Worm (Caenorhabditis elegans) whole organism, early embryonic: ENCODE results near the gene nlp-43.

Experiments used
- B0310.2 ChIP-seq: sonication (generic microtip); optimal IDR thresholded peaks from 2 replicates; lab custom pipeline; 2016; ENCODE audit warnings: mild to moderate bottlenecking, missing genetic modification characterization, missing compliant biosample characterization
- F13C5.2 ChIP-seq: sonication (generic microtip); optimal IDR thresholded peaks from 2 replicates; lab custom pipeline; 2017; ENCODE audit warnings: mild to moderate bottlenecking, missing genetic modification characterization, inconsistent platforms, missing compliant biosample characterization
- aly-1 ChIP-seq: sonication (generic microtip); optimal IDR thresholded peaks from 2 replicates; lab custom pipeline; 2016; ENCODE audit warnings: missing genetic modification characterization, missing compliant biosample characterization
- ama-1 ChIP-seq: fragments of 150-350 bp; optimal IDR thresholded peaks from 2 replicates; lab custom pipeline; 2014
- ceh-13 ChIP-seq: fragments of 200-800 bp; sonication (Bioruptor generic); optimal IDR thresholded peaks from 2 replicates; lab custom pipeline; 2018; ENCODE audit warnings: mild to moderate bottlenecking, missing genetic modification characterization, missing compliant biosample characterization
- ceh-36 ChIP-seq: sonication (generic microtip); optimal IDR thresholded peaks from 2 replicates; lab custom pipeline; 2016; ENCODE audit warnings: missing genetic modification characterization, inconsistent platforms, missing compliant biosample characterization
- ets-7 ChIP-seq: sonication (generic microtip); optimal IDR thresholded peaks from 2 replicates; lab custom pipeline; 2016; ENCODE audit warnings: missing genotype, missing genetic modification characterization, missing compliant biosample characterization
- flt-1 ChIP-seq: fragments of 200-800 bp; sonication (Bioruptor generic); IDR thresholded peaks from 2 replicates; pipeline ENCODE4 v1.3.6; 2022; ENCODE audit warnings: missing genetic modification characterization, missing compliant biosample characterization
- hmbx-1 ChIP-seq: sonication (generic microtip); optimal IDR thresholded peaks from 2 replicates; lab custom pipeline; 2016; ENCODE audit warnings: mild to moderate bottlenecking, missing genetic modification characterization, missing compliant biosample characterization
- hmg-4 ChIP-seq: fragments of 200-800 bp; sonication (Bioruptor generic); optimal IDR thresholded peaks from 2 replicates; lab custom pipeline; 2018; ENCODE audit warnings: mild to moderate bottlenecking, missing genetic modification characterization, missing compliant biosample characterization
- hnd-1 ChIP-seq: sonication (generic microtip); optimal IDR thresholded peaks from 2 replicates; lab custom pipeline; 2016; ENCODE audit warnings: missing genetic modification characterization, missing compliant biosample characterization
- pes-1 ChIP-seq: fragments of 200-800 bp; sonication (Bioruptor generic); IDR thresholded peaks from 2 replicates; pipeline ENCODE4 v1.3.6; 2022; ENCODE audit warnings: missing genetic modification reagents, missing genetic modification characterization, missing compliant biosample characterization
- scrt-1 ChIP-seq: fragments of 200-800 bp; sonication (Bioruptor generic); IDR thresholded peaks from 2 replicates; pipeline ENCODE4 v1.3.6; 2022; ENCODE audit warnings: missing genetic modification characterization, missing compliant biosample characterization
- sea-1 ChIP-seq: fragments of 200-800 bp; sonication (Bioruptor generic); conservative IDR thresholded peaks from 2 replicates; pipeline ENCODE4 v1.3.6; 2022; ENCODE audit warnings: missing genetic modification characterization, missing compliant biosample characterization
- tbx-11 ChIP-seq: fragments of 200-800 bp; sonication (Bioruptor generic); IDR thresholded peaks from 2 replicates; pipeline ENCODE4 v1.3.6; 2022; ENCODE audit warnings: missing genetic modification characterization, missing compliant biosample characterization
- tbx-37 ChIP-seq: fragments of 200-800 bp; sonication (Bioruptor generic); conservative IDR thresholded peaks from 2 replicates; pipeline ENCODE4 v1.3.6; 2022; ENCODE audit warnings: missing genetic modification reagents, missing genetic modification characterization, missing compliant biosample characterization
- tra-4 ChIP-seq: sonication (generic microtip); optimal IDR thresholded peaks from 2 replicates; lab custom pipeline; 2017; ENCODE audit warnings: missing genetic modification characterization, missing compliant biosample characterization

The nlp-43 gene

DNA sequence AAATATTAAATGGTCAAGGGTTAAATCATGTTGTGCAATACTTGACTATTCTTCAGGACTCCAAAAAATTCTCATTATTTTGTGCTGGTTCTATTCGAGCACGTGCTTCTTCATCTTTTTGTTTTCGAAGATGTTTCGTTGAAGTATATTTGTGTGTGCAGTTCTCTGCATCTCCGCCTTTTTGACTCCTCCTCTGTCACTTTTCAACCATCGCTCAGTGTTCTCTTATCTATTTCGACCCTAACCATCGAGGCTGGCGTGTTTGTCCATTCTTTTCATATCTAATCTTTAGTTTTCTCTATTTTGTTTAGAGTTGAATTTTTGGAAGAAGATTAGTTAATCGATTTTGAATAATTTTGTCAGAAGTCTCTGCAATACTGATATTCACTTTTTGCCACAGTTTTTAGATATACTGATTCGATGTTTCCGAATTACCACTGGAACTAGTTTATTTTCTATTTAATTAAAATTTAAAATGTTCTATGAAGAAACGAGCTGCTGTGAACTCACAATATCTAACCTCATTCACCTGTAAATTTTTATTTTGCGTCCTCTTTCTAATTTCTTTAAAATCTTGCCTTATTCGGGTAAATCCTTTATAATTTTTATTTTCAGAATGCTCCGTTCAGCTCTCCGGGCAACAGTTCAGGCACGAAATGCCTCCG is 35.1 kb downstream of the nlp-43 start, which contains the start of gene alh-1:
alh-1 (plus strand) TSS at position 615 of the 665 bp plus-strand sequence.
- TF ChIP-seq pes-1 (GFP tag; lab: Robert Waterston, UW) (no peak), tbx-11 (GFP tag; lab: Robert Waterston, UW) (no peak), B0310.2 (tag; lab: Kevin White, UChicago) (no peak), F13C5.2 (tag; lab: Kevin White, UChicago) (no peak), aly-1 (tag; lab: Kevin White, UChicago) (no peak), flt-1 (no peak), ama-1 (lab: Kevin White, UChicago) (no peak)

DNA sequence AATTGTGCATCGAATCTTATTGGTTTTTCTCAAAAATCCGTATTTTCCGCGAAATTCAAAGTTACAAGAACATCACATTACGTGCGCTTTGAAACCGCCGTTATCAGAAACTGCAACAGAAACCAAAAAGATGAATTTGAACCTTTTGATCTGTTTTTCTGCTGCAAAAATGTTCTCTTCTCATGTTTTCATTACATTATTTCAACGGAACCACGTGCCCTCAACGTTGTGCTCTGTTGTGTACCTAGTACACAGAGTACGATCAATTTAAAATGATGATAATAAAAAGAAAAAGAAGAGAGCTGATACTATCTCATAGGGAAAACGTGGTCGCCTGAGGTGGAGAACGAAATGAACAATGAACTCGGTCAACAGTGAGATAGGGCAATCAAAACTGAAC is 35.9 kb downstream of the nlp-43 start:
- TF ChIP-seq flt-1 (no peak), ama-1 (lab: Kevin White, UChicago) (no peak)

DNA sequence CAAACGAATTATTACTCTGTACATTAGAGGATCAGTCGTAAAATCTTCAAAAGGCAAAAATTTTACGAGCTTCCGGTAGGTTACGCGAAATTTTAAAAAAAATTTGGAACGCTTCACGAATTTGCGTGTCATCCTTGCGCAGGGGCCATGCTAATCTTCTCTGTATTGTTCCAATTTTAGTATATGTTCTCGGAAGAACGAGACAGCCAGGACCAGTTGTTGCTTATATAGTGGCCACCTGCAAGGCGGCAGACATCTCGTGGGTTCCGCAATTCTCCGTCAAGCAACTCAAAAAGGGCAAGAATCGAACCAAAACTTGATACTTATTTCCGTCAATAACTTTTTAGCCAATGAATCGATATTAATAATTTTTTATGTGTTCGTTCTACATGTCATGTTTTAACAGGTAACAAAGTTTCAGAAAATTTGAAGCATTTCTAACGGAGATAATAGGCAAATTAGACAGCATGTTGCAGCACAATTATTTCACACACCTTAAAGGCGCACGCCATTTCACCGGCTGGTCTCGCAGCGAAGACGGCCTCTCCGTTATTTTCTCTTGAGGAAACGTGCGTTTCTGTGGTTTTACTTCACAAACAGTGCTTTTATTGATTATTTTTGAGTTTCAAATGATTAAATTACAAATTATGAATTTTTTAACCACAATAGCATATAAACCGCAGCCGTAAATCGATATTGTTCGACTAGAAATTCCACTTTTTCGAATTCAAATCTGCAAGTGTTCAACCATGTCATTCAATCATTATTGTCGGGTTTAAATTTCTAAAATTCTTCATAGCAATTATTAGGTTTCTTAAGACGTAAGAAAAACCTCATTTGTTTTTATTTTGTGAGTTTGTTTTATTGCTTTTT is 38.7 kb downstream of the nlp-43 start:
- peak; percentile 79 for TF ChIP-seq scrt-1 (GFP tag; lab: Robert Waterston, UW)
- peak; percentile 70 for TF ChIP-seq F13C5.2 (tag; lab: Kevin White, UChicago)
- peak; percentile 65 for TF ChIP-seq hnd-1 (tag; lab: Kevin White, UChicago)
- TF ChIP-seq sea-1 = peak; percentile 90
- TF ChIP-seq tra-4 (tag; lab: Kevin White, UChicago) = peak; percentile 53
- TF ChIP-seq ceh-13 = peak; percentile 24
- no peak for TF ChIP-seq hmbx-1 (tag; lab: Kevin White, UChicago)
- peak; percentile 65 for TF ChIP-seq tbx-37 (GFP tag; lab: Robert Waterston, UW)
- TF ChIP-seq aly-1 (tag; lab: Kevin White, UChicago) = no peak
- TF ChIP-seq flt-1 = peak; percentile 75
- no peak for TF ChIP-seq ama-1 (lab: Kevin White, UChicago)
- TF ChIP-seq ceh-36 = peak; percentile 81
- peak; percentile 85 for TF ChIP-seq pes-1 (GFP tag; lab: Robert Waterston, UW)
- peak; percentile 82 for TF ChIP-seq tbx-11 (GFP tag; lab: Robert Waterston, UW)
- peak; percentile 84 for TF ChIP-seq hmg-4
- TF ChIP-seq B0310.2 (tag; lab: Kevin White, UChicago) = peak; percentile 74
- TF ChIP-seq ets-7 (tag; lab: Kevin White, UChicago) = peak; percentile 70

DNA sequence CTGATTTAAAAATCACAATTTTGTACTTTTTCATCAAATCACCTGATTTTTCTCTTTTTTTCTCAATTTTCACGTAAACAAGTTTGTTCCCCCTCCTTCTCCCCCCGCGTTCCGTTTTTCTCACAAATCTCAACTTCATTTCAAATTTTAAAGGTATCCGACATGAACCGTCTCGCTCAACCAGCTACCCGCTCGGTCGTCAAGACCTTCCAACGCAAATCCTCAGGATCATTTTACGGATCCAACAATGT is 39.3 kb downstream of the nlp-43 start, which contains the start of gene cox-6A:
cox-6A (plus strand) TSS at position 152 of the 251 bp plus-strand sequence.
- TF ChIP-seq aly-1 (tag; lab: Kevin White, UChicago) (no peak), ceh-13 (no peak), hmg-4 (no peak), F13C5.2 (tag; lab: Kevin White, UChicago) (no peak), tra-4 (tag; lab: Kevin White, UChicago) (no peak), ets-7 (tag; lab: Kevin White, UChicago) (no peak), ama-1 (lab: Kevin White, UChicago) (no peak), sea-1 (no peak), hmbx-1 (tag; lab: Kevin White, UChicago) (no peak), flt-1 (no peak)

DNA sequence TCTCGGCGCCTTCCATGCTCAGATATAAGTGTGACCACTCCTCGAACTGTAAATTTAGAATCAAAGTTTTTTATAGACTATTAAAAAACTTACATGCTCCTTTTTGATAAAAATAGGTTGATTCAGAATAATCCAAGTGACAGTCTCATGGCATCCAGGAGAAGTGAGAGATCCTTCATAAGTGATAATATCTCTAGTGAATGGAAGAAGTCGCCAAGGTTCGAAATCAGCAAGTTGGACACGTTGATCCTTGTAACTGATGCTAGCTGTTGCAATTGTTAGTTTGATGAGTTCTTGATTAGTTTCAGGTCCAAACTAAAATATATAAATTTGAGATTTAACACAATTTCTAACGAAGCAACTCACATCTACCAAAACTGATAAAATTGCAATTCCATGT is 41.1 kb downstream of the nlp-43 start:
- TF ChIP-seq ets-7 (tag; lab: Kevin White, UChicago) (no peak), B0310.2 (tag; lab: Kevin White, UChicago) (no peak), scrt-1 (GFP tag; lab: Robert Waterston, UW) (no peak), hmbx-1 (tag; lab: Kevin White, UChicago) (no peak), ceh-13 (no peak), ama-1 (lab: Kevin White, UChicago) (no peak), tra-4 (tag; lab: Kevin White, UChicago) (no peak), ceh-36 (no peak), tbx-37 (GFP tag; lab: Robert Waterston, UW) (no peak), sea-1 (no peak)

DNA sequence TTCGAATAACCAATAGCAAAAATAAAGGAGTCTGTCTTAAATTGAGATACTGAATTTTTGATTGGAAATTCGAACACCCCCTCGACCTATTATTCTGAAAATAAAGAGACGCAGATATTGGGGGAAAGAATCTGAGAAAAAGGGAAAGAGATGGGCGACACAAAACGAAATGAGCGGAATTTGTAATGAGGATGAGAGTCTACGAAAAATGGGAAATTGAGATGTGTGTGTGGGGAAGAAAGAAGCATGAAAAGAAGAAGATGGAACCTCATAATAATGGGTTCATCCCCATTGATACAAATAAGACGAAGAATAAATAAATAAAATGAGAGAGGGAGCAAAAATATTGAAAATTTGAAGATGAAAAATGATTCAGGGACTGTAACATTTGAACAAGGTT is 43.3 kb downstream of the nlp-43 start, which contains the start of gene cah-1:
cah-1 (minus strand) TSS at position 101 of the 400 bp plus-strand sequence.
- no peak for TF ChIP-seq F13C5.2 (tag; lab: Kevin White, UChicago)
- TF ChIP-seq hmbx-1 (tag; lab: Kevin White, UChicago) = no peak
- TF ChIP-seq tra-4 (tag; lab: Kevin White, UChicago) = no peak
- TF ChIP-seq ceh-36 = no peak
- TF ChIP-seq ets-7 (tag; lab: Kevin White, UChicago) = no peak
- no peak for TF ChIP-seq hmg-4
- no peak for TF ChIP-seq ceh-13
- TF ChIP-seq tbx-11 (GFP tag; lab: Robert Waterston, UW) = no peak
- no peak for TF ChIP-seq pes-1 (GFP tag; lab: Robert Waterston, UW)
- TF ChIP-seq scrt-1 (GFP tag; lab: Robert Waterston, UW) = no peak
- no peak for TF ChIP-seq tbx-37 (GFP tag; lab: Robert Waterston, UW)
- TF ChIP-seq flt-1 = no peak
- TF ChIP-seq aly-1 (tag; lab: Kevin White, UChicago) = no peak
- no peak for TF ChIP-seq ama-1 (lab: Kevin White, UChicago)
- no peak for TF ChIP-seq hnd-1 (tag; lab: Kevin White, UChicago)
- TF ChIP-seq sea-1 = no peak
- TF ChIP-seq B0310.2 (tag; lab: Kevin White, UChicago) = no peak

DNA sequence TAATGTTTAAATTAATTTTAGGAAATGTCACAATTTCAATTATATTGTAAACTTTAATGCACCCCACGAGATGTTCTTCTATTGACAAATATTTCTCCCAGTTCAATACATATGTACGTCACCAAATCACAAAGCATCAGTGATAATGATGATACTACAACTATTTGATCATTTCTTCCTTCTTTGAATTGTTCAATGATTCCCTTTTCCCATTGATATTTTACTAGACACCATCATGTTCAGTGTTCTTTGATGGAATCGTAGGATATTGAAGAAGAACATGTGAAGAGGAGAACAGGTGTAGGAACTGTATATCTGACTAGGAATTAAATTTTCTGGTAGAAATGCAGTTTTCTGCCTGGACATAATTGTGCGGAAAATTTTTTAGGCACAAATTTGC is 47.3 kb downstream of the nlp-43 start:
- TF ChIP-seq scrt-1 (GFP tag; lab: Robert Waterston, UW) = no peak
- TF ChIP-seq tra-4 (tag; lab: Kevin White, UChicago) = no peak
- TF ChIP-seq flt-1 = no peak
- TF ChIP-seq ceh-36 = no peak
- no peak for TF ChIP-seq ets-7 (tag; lab: Kevin White, UChicago)
- TF ChIP-seq sea-1 = no peak
- TF ChIP-seq hmbx-1 (tag; lab: Kevin White, UChicago) = no peak
- no peak for TF ChIP-seq tbx-11 (GFP tag; lab: Robert Waterston, UW)
- no peak for TF ChIP-seq B0310.2 (tag; lab: Kevin White, UChicago)
- no peak for TF ChIP-seq pes-1 (GFP tag; lab: Robert Waterston, UW)
- no peak for TF ChIP-seq hmg-4
- TF ChIP-seq ama-1 (lab: Kevin White, UChicago) = no peak
- no peak for TF ChIP-seq tbx-37 (GFP tag; lab: Robert Waterston, UW)
- TF ChIP-seq F13C5.2 (tag; lab: Kevin White, UChicago) = no peak
- TF ChIP-seq aly-1 (tag; lab: Kevin White, UChicago) = no peak
- TF ChIP-seq hnd-1 (tag; lab: Kevin White, UChicago) = no peak
- no peak for TF ChIP-seq ceh-13
